Fruit fly (Drosophila melanogaster): ENCODE data around the gene CG34160.

dm6 chr2L:10539360-10539759, 40.2 kb upstream of the CG34160 start:
- TF ChIP-seq psq (optimal IDR thresholded peaks at IDR 0.05) (no peak), Dll (optimal IDR thresholded peaks at IDR 0.05) (no peak)

Measured in whole organism.